Fruit fly (Drosophila melanogaster): ENCODE data around the gene CG10375.

The CG10375 gene

dm6 chr3R:23760219-23761018 lies 7.1 kb upstream of the CG10375 start, which contains the start of gene SdhD:
TSS of gene SdhD (minus strand) at chr3R:23760600.
- no peak for TF ChIP-seq cas (GFP tag; IDR thresholded peaks at IDR 0.05)
- TF ChIP-seq nerfin-2 (GFP tag; IDR thresholded peaks at IDR 0.05; ENCODE audit: partially characterized antibody) = peak; percentile 39; the same call in 1 of the 2 replicates
- TF ChIP-seq CG2116 (GFP tag; optimal IDR thresholded peaks at IDR 0.05) = peak; percentile 21
- peak; percentile 3 for TF ChIP-seq CG7839 (tag; optimal IDR thresholded peaks at IDR 0.05)
- no peak for TF ChIP-seq CG9609 (GFP tag; optimal IDR thresholded peaks at IDR 0.05)
- 0 out of 3 replicates have a peak, but pooled peaks have one; percentile 7 for TF ChIP-seq CG14860 (GFP tag; IDR thresholded peaks at IDR 0.05; ENCODE audit: partially characterized antibody)
- peak; percentile 53 for TF ChIP-seq Myb (GFP tag; optimal IDR thresholded peaks at IDR 0.05)
- TF ChIP-seq CG18599 (GFP tag; optimal IDR thresholded peaks at IDR 0.05) = peak; percentile 37
- TF ChIP-seq dpn (GFP tag; optimal IDR thresholded peaks at IDR 0.05) = peak; percentile 28 to 46
- TF ChIP-seq fu2 (GFP tag; optimal IDR thresholded peaks at IDR 0.05) = no peak
- peak; percentile 14 for TF ChIP-seq CG12391 (tag; optimal IDR thresholded peaks at IDR 0.05)
- peak; percentile 14 for TF ChIP-seq CG1233 (GFP tag; optimal IDR thresholded peaks at IDR 0.05)
- peak; percentile 50 for TF ChIP-seq lab (GFP tag; optimal IDR thresholded peaks at IDR 0.05)
- 0 out of 3 replicates have a peak, but pooled peaks have one; percentile 28 for TF ChIP-seq CG6791 (GFP tag; IDR thresholded peaks at IDR 0.05; ENCODE audit: partially characterized antibody)
- no peak for TF ChIP-seq CG14441 (GFP tag; IDR thresholded peaks at IDR 0.05)
- peak; percentile 28 for TF ChIP-seq CG2678 (tag; optimal IDR thresholded peaks at IDR 0.05)
- peak; percentile 1 for TF ChIP-seq Mad (GFP tag; optimal IDR thresholded peaks at IDR 0.05)
- TF ChIP-seq CG7963 (GFP tag; IDR thresholded peaks at IDR 0.05; ENCODE audit: partially characterized antibody) = 0 out of 3 replicates have a peak, but pooled peaks have one; percentile 54
- TF ChIP-seq al (GFP tag; IDR thresholded peaks at IDR 0.05) = no peak
- no peak for TF ChIP-seq prd (optimal IDR thresholded peaks at IDR 0.05)
- TF ChIP-seq prd (GFP tag; IDR thresholded peaks at IDR 0.05) = no peak
- peak; percentile 30; the same call in 1 of the 2 replicates for TF ChIP-seq E2f2 (GFP tag; IDR thresholded peaks at IDR 0.05)
- peak; percentile 46 for TF ChIP-seq Fer1 (GFP tag; optimal IDR thresholded peaks at IDR 0.05)
- TF ChIP-seq CG15514 (GFP tag; optimal IDR thresholded peaks at IDR 0.05) = peak; percentile 56
- TF ChIP-seq dimm (GFP tag; IDR thresholded peaks at IDR 0.05) = no peak
- no peak for TF ChIP-seq seq (GFP tag; IDR thresholded peaks at IDR 0.05)
- TF ChIP-seq slbo (GFP tag; IDR thresholded peaks at IDR 0.05) = peak; percentile 37; the same call in 1 of the 2 replicates
- TF ChIP-seq Rfx (GFP tag; IDR thresholded peaks at IDR 0.05) = peak; percentile 35; the same call in 1 of the 2 replicates
- TF ChIP-seq ara (GFP tag; IDR thresholded peaks at IDR 0.05) = 0 out of 2 replicates have a peak, but pooled peaks have one; percentile 42
- no peak for TF ChIP-seq Hand (GFP tag; optimal IDR thresholded peaks at IDR 0.05)
- no peak for TF ChIP-seq CG11504 (tag; optimal IDR thresholded peaks at IDR 0.05)
- TF ChIP-seq pzg (GFP tag; optimal IDR thresholded peaks at IDR 0.05) = peak; percentile 58
- peak; percentile 48; the same call in 1 of the 2 replicates for TF ChIP-seq onecut (GFP tag; IDR thresholded peaks at IDR 0.05)
- peak; percentile 47 for TF ChIP-seq her (GFP tag; optimal IDR thresholded peaks at IDR 0.05)
- TF ChIP-seq maf-S (GFP tag; optimal IDR thresholded peaks at IDR 0.05) = no peak
- peak; percentile 29 for TF ChIP-seq Dp (GFP tag; optimal IDR thresholded peaks at IDR 0.05)
- TF ChIP-seq vfl (GFP tag; optimal IDR thresholded peaks at IDR 0.05) = peak; percentile 53
- TF ChIP-seq CG8944 (GFP tag; optimal IDR thresholded peaks at IDR 0.05) = no peak
- peak; percentile 5 for TF ChIP-seq zen (tag; optimal IDR thresholded peaks at IDR 0.05)
- peak; percentile 61 for TF ChIP-seq CG2120 (GFP tag; optimal IDR thresholded peaks at IDR 0.05)
- TF ChIP-seq CG10147 (GFP tag; optimal IDR thresholded peaks at IDR 0.05) = no peak
- peak; percentile 15 for TF ChIP-seq CG13624 (GFP tag; optimal IDR thresholded peaks at IDR 0.05)
- TF ChIP-seq BtbVII (GFP tag; optimal IDR thresholded peaks at IDR 0.05) = no peak
- peak; percentile 75 for TF ChIP-seq YL-1 (GFP tag; optimal IDR thresholded peaks at IDR 0.05)
- no peak for TF ChIP-seq CG32772 (GFP tag; IDR thresholded peaks at IDR 0.05)
- TF ChIP-seq CG3995 (GFP tag; optimal IDR thresholded peaks at IDR 0.05) = peak; percentile 31
- peak; percentile 27 for TF ChIP-seq exex (tag; optimal IDR thresholded peaks at IDR 0.05)
- TF ChIP-seq Pdp1 (GFP tag; optimal IDR thresholded peaks at IDR 0.05) = peak; percentile 15 to 98

All from whole organism, embryonic.